Worm (Caenorhabditis elegans): Measurements from ENCODE around the gene ZC449.5.

The ZC449.5 gene

DNA sequence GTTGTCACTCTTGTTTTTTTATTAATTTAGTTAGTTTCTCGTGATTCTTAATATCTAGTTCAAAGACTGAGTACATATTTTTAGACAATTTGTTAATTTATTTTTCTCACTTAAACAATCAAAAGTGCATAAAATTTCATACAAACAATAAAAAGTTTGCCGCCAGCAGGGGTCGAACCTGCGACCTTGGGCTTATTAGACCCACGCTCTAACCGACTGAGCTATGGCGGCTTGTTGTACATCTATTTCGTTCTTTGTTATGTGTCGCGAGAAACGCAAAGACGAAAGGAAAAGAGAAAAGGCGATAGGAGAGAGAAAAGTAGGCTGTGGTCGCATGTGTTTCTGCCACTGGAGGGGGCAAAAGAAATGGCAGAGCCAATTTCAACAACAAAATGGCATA is 47.9 kb upstream of the ZC449.5 start (continued):
- TF ChIP-seq unc-130 (GFP tag; optimal IDR thresholded peaks at IDR 0.05), result peak; percentile 54
- peak; percentile 78 for TF ChIP-seq F37D6.2 (tag; optimal IDR thresholded peaks at IDR 0.05)
- peak; percentile 92 for TF ChIP-seq mes-2 (tag; optimal IDR thresholded peaks at IDR 0.05; ENCODE audit: poor library complexity, severe bottlenecking)
- TF ChIP-seq daf-19 (GFP tag; conservative IDR thresholded peaks at IDR 0.05), result peak; percentile 94
- TF ChIP-seq tra-1 (GFP tag; IDR thresholded peaks at IDR 0.05), result peak; percentile 92
- peak; percentile 76; the same call in 1 of the 2 replicates for TF ChIP-seq dmd-9 (GFP tag; IDR thresholded peaks at IDR 0.05)
- peak; percentile 93 for TF ChIP-seq rbr-2 (tag; optimal IDR thresholded peaks at IDR 0.05)
- TF ChIP-seq unc-39 (tag; optimal IDR thresholded peaks at IDR 0.05), result no peak
- TF ChIP-seq egl-43 (GFP tag; IDR thresholded peaks at IDR 0.05), result peak; percentile 98
- peak; percentile 93 for TF ChIP-seq ctbp-1 (GFP tag; IDR thresholded peaks at IDR 0.05)
- no peak for TF ChIP-seq skn-1 (tag; optimal IDR thresholded peaks at IDR 0.05)
- peak; percentile 81 for TF ChIP-seq dmd-6 (GFP tag; IDR thresholded peaks at IDR 0.05)
- peak; percentile 75 for TF ChIP-seq fkh-10 (GFP tag; optimal IDR thresholded peaks at IDR 0.05)
- TF ChIP-seq zip-11 (GFP tag; IDR thresholded peaks at IDR 0.05), result 0 out of 2 replicates have a peak, but pooled peaks have one; percentile 40
- TF ChIP-seq nhr-48 (tag; optimal IDR thresholded peaks at IDR 0.05), result peak; percentile 87
- peak; percentile 84 for TF ChIP-seq Y48G9A.11 (GFP tag; IDR thresholded peaks at IDR 0.05)
- peak; percentile 89 for TF ChIP-seq dmd-8 (GFP tag; IDR thresholded peaks at IDR 0.05)
- peak; percentile 80 for TF ChIP-seq hlh-11 (tag; optimal IDR thresholded peaks at IDR 0.05)

DNA sequence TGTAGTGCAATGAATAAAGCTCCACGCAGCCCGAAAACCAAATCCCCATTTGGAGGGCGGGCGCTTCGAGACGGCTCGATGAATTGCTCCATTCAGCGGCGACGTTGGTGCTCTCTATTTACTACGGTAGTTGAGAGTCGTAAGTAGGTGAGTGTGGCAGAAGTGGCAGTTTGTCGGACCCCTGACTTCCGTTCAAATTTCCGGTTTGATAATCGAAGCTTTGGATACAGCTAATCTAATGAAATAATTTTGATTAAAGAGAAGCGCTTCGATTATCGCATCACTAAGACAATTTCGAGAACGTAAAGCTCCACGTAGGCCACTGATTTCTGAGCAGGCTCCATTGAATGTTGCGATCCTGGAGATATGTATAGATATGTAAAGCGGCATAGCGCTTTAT is 46.9 kb upstream of the ZC449.5 start, which contains the start of gene ets-5:
Gene ets-5, minus strand, starts transcription at position 32 of the 400 bp plus-strand sequence.
- TF ChIP-seq dve-1 (tag; optimal IDR thresholded peaks at IDR 0.05; ENCODE audit: insufficient read depth) (no peak), F26F4.8 (GFP tag; conservative IDR thresholded peaks at IDR 0.05) (no peak), rbr-2 (tag; optimal IDR thresholded peaks at IDR 0.05) (no peak), aha-1 (tag) (peak; percentile 89)

DNA sequence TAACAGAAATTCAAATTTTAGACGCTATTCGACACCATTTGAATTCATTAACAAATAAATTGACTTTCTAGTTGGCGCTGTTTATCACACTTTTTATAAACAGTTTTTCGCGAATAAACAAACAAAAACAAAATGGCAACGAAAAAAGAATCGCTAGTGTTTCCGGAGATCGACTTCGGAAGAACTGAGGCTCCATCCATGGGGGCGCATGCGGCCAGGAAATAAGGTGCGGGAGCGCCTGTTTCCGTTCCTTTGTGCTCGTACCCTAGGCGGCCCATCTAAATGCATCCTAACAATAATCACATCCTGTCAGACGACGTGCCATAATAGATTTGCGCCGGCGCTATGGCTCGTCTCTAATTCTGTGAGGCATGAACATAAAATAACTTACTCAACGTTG is 46.5 kb upstream of the ZC449.5 start:
- TF ChIP-seq lim-7 (GFP tag; IDR thresholded peaks at IDR 0.05), result no peak
- TF ChIP-seq fkh-10 (GFP tag; optimal IDR thresholded peaks at IDR 0.05), result no peak
- TF ChIP-seq egl-43 (GFP tag; IDR thresholded peaks at IDR 0.05), result 0 out of 2 replicates have a peak, but pooled peaks have one; percentile 28
- no peak for TF ChIP-seq tra-1 (GFP tag; IDR thresholded peaks at IDR 0.05)

DNA sequence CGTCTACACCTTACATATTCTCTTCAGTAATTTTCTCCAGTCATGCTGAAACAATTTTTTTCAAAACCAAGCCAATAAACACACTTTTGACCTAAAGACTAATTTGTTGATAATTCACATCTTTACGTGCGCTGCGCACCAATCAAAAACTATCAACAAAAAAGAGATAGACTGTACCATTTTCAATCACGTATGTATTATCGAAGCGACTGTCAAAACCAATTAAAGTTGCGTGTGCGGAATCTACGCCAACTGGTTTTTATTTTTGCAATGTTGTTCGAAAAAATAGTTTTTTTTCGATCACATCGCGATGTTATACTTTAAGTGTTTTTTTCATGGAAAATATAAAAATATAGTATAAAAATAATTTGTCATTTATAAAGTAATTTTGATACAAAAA is 41.7 kb upstream of the ZC449.5 start:
- TF ChIP-seq dmd-9 (GFP tag; IDR thresholded peaks at IDR 0.05) (no peak), lsy-2 (tag; optimal IDR thresholded peaks at IDR 0.05) (no peak), set-16 (GFP tag; IDR thresholded peaks at IDR 0.05) (no peak), daf-16 (GFP tag; optimal IDR thresholded peaks at IDR 0.05) (no peak), daf-16 (tag; optimal IDR thresholded peaks at IDR 0.05) (no peak), tra-1 (GFP tag; IDR thresholded peaks at IDR 0.05) (0 out of 2 replicates have a peak, but pooled peaks have one; percentile 17), ceh-20 (GFP tag; IDR thresholded peaks at IDR 0.05) (0 out of 2 replicates have a peak, but pooled peaks have one; percentile 37), nhr-28 (tag; optimal IDR thresholded peaks at IDR 0.05) (peak; percentile 15), F44E2.7 (GFP tag; IDR thresholded peaks at IDR 0.05) (no peak), unc-62 (GFP tag; optimal IDR thresholded peaks at IDR 0.05 in 1 of 2) (peak in 1 of 2 experiments; percentile 35), unc-62 (tag; optimal IDR thresholded peaks at IDR 0.05) (no peak), unc-39 (tag; optimal IDR thresholded peaks at IDR 0.05) (no peak), mxl-3 (GFP tag; optimal IDR thresholded peaks at IDR 0.05) (no peak), snpc-4 (tag; optimal IDR thresholded peaks at IDR 0.05) (no peak), fos-1 (tag; optimal IDR thresholded peaks at IDR 0.05) (no peak), madf-9 (GFP tag; conservative IDR thresholded peaks at IDR 0.05) (no peak), mdl-1 (tag; optimal IDR thresholded peaks at IDR 0.05) (peak in 1 of 2 experiments; percentile 16), aly-2 (tag; optimal IDR thresholded peaks at IDR 0.05) (no peak), daf-8 (GFP tag; IDR thresholded peaks at IDR 0.05) (no peak), dmd-6 (GFP tag; IDR thresholded peaks at IDR 0.05) (peak; percentile 34; the same call in 1 of the 2 replicates)

Measured in whole organism, L4 larva.